Worm (Caenorhabditis elegans): ENCODE measurements around the gene ZK596.2.

Gene ZK596.2

ce11 chrIV:10876844-10877243 lies 32.3 kb downstream of the ZK596.2 start, which contains the start of gene fipr-14 (continued):
- TF ChIP-seq egrh-3 (GFP tag; IDR thresholded peaks at IDR 0.05) (no peak), hmg-1.2 (GFP tag; IDR thresholded peaks at IDR 0.05) (no peak), lag-1 (GFP tag; IDR thresholded peaks at IDR 0.05) (no peak), mel-28 (tag; optimal IDR thresholded peaks at IDR 0.05; ENCODE audit: borderline replicate concordance) (no peak), ceh-27 (GFP tag; optimal IDR thresholded peaks at IDR 0.05) (no peak), cebp-2 (GFP tag; IDR thresholded peaks at IDR 0.05) (no peak), cebp-1 (GFP tag; IDR thresholded peaks at IDR 0.05) (no peak), cebp-1 (tag; optimal IDR thresholded peaks at IDR 0.05) (no peak), ets-4 (GFP tag; optimal IDR thresholded peaks at IDR 0.05) (no peak)

- TF ChIP-seq him-1 (tag; optimal IDR thresholded peaks at IDR 0.05) (no peak), ceh-91 (GFP tag; IDR thresholded peaks at IDR 0.05) (no peak), nhr-90 (tag; optimal IDR thresholded peaks at IDR 0.05) (no peak), egrh-3 (GFP tag; IDR thresholded peaks at IDR 0.05) (no peak), rcor-1 (GFP tag; IDR thresholded peaks at IDR 0.05) (no peak), ekl-4 (GFP tag; IDR thresholded peaks at IDR 0.05) (no peak)
These were observed 34.6 kb downstream of the ZK596.2 start, which contains the start of gene F13E9.12 for ce11 chrIV:10874527-10874926. TSS of gene F13E9.12 (minus strand) at chrIV:10874627.

ce11 chrIV:10870158-10870557 lies 38.9 kb downstream of the ZK596.2 start:
- TF ChIP-seq hmg-1.2 (GFP tag; IDR thresholded peaks at IDR 0.05) (no peak), F55B11.4 (tag; optimal IDR thresholded peaks at IDR 0.05; ENCODE audit: borderline replicate concordance, insufficient read depth) (no peak), unc-130 (GFP tag; optimal IDR thresholded peaks at IDR 0.05) (no peak), ceh-58 (GFP tag; IDR thresholded peaks at IDR 0.05) (no peak), Y79H2A.3 (GFP tag; conservative IDR thresholded peaks at IDR 0.05) (no peak), aptf-3 (GFP tag; IDR thresholded peaks at IDR 0.05) (no peak), F33H1.4 (GFP tag; IDR thresholded peaks at IDR 0.05) (no peak), Y56A3A.18 (GFP tag; IDR thresholded peaks at IDR 0.05) (no peak), nhr-120 (GFP tag; IDR thresholded peaks at IDR 0.05) (no peak), attf-6 (GFP tag; IDR thresholded peaks at IDR 0.05) (no peak), K11D2.4 (GFP tag; IDR thresholded peaks at IDR 0.05) (no peak), Y95B8A.8 (GFP tag; IDR thresholded peaks at IDR 0.05) (no peak), lin-35 (GFP tag; optimal IDR thresholded peaks at IDR 0.05) (no peak)

- TF ChIP-seq nfya-2 (GFP tag; IDR thresholded peaks at IDR 0.05) (no peak), F22D6.2 (tag; optimal IDR thresholded peaks at IDR 0.05) (no peak), hmg-1.2 (GFP tag; IDR thresholded peaks at IDR 0.05) (no peak), tbx-9 (tag; optimal IDR thresholded peaks at IDR 0.05; ENCODE audit: borderline replicate concordance) (no peak), K11D2.4 (GFP tag; IDR thresholded peaks at IDR 0.05) (no peak), Y53G8AR.9 (GFP tag; conservative IDR thresholded peaks at IDR 0.05) (no peak), hlh-26 (GFP tag; conservative IDR thresholded peaks at IDR 0.05) (no peak), B0336.3 (GFP tag; IDR thresholded peaks at IDR 0.05) (no peak), aptf-3 (GFP tag; IDR thresholded peaks at IDR 0.05) (no peak), Y95B8A.8 (GFP tag; IDR thresholded peaks at IDR 0.05) (no peak), athp-1 (tag; optimal IDR thresholded peaks at IDR 0.05) (no peak), ceh-100 (GFP tag; IDR thresholded peaks at IDR 0.05) (no peak), hsf-1 (GFP tag; IDR thresholded peaks at IDR 0.05) (no peak), unc-62 (GFP tag; optimal IDR thresholded peaks at IDR 0.05) (no peak), tlf-1 (GFP tag; optimal IDR thresholded peaks at IDR 0.05) (no peak), ztf-6 (GFP tag; IDR thresholded peaks at IDR 0.05) (no peak), ztf-22 (GFP tag; optimal IDR thresholded peaks at IDR 0.05) (no peak), ceh-79 (tag; optimal IDR thresholded peaks at IDR 0.05) (no peak)
These were observed 39.5 kb downstream of the ZK596.2 start for ce11 chrIV:10869642-10870041.

All from whole organism, young adult.